Fruit fly (Drosophila melanogaster) S2 (cell line): Measurements from ENCODE around the gene P5CDh2.

ENCODE experiments used
- CG8478 ChIP-seq: fragments of >200 bp; optimal IDR thresholded peaks from 2 replicates; lab custom pipeline; 2018
- CTCF ChIP-seq, 2 experiments: fragments of >200 bp; optimal IDR thresholded peaks; 2 replicates each; lab custom pipeline; 2018

DNA sequence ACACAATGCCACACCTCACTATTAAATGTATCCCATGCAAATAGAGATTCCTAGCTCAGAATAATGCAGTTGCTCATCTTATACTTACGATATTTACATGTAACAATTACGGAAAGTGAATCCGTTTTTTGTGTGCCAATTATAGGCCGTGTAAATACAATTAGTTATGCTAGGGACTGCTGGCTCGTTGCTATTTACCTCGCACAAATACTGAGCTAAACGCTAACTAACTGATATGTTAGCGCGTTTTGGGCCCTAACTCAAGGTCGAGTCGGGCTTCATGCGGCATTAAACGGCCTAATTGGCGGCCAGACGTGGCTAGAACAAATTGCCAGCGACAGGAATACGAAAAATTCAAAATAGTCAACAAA lies 20.9 kb upstream of the P5CDh2 start:
- TF ChIP-seq CG8478 (no peak), CTCF (optimal IDR thresholded peaks at IDR 0.05; lab: Kevin White, UChicago) (no peak)
